Worm (Caenorhabditis elegans) whole organism, L4/young adult: Measurements from ENCODE around the gene aqp-3.

Experiments
- W03F9.2 ChIP-seq: fragments of 150-350 bp; optimal IDR thresholded peaks from 2 replicates; lab custom pipeline; 2014; ENCODE audit warnings: missing biosample characterization, missing genetic modification characterization
- dao-5 ChIP-seq: sonication (generic microtip); optimal IDR thresholded peaks from 2 replicates; lab custom pipeline; 2016; ENCODE audit warnings: missing genotype, missing genetic modification characterization, moderate library complexity, missing compliant biosample characterization
- him-1 ChIP-seq: sonication (generic microtip); optimal IDR thresholded peaks from 2 replicates; lab custom pipeline; 2016; ENCODE audit warnings: missing genotype, missing genetic modification reagents, missing genetic modification characterization, missing compliant biosample characterization

ce11 chrIV:11004273-11004672, 38.0 kb upstream of the aqp-3 start, which contains the start of gene F13H10.1:
- TF ChIP-seq him-1 (tag; lab: Kevin White, UChicago) (no peak), W03F9.2 (tag; lab: Kevin White, UChicago) (no peak), dao-5 (tag; lab: Kevin White, UChicago) (no peak)
